Worm (Caenorhabditis elegans): ENCODE results near the gene Y64G10A.10.

The Y64G10A.10 gene

ce11 chrIV:14203162-14203561 lies 38.1 kb downstream of the Y64G10A.10 start, which contains the start of gene F02H6.3 (continued):
- TF ChIP-seq snpc-1.1 (tag; optimal IDR thresholded peaks at IDR 0.05; ENCODE audit: insufficient read depth) (no peak), cebp-1 (GFP tag; IDR thresholded peaks at IDR 0.05) (no peak), cebp-1 (tag; optimal IDR thresholded peaks at IDR 0.05) (no peak), ztf-26 (tag; optimal IDR thresholded peaks at IDR 0.05) (no peak)

- TF ChIP-seq snpc-4 (GFP tag; optimal IDR thresholded peaks at IDR 0.05) (no peak), snpc-4 (tag; optimal IDR thresholded peaks at IDR 0.05) (peak in 1 of 4 experiments; percentile 29), B0019.2 (GFP tag; conservative IDR thresholded peaks at IDR 0.05) (no peak), madf-6 (GFP tag; IDR thresholded peaks at IDR 0.05) (peak; percentile 49; the same call in 1 of the 2 replicates), dpl-1 (GFP tag; optimal IDR thresholded peaks at IDR 0.05) (peak; percentile 15), efl-1 (GFP tag; optimal IDR thresholded peaks at IDR 0.05) (peak; percentile 49)
Observed at ce11 chrIV:14196176-14196575, 45.1 kb downstream of the Y64G10A.10 start, which contains the start of gene F02H6.2. Gene F02H6.2 (plus strand): TSS chrIV:14196476.

ce11 chrIV:14194317-14194716 lies 46.9 kb downstream of the Y64G10A.10 start:
- no peak for TF ChIP-seq let-607 (tag; optimal IDR thresholded peaks at IDR 0.05)
- TF ChIP-seq C17E4.6 (GFP tag; IDR thresholded peaks at IDR 0.05): no peak
- TF ChIP-seq C06A6.2 (GFP tag; conservative IDR thresholded peaks at IDR 0.05): no peak
- TF ChIP-seq madf-8 (GFP tag; conservative IDR thresholded peaks at IDR 0.05): no peak
- TF ChIP-seq him-1 (tag; optimal IDR thresholded peaks at IDR 0.05): no peak
- TF ChIP-seq F52B5.7 (tag; optimal IDR thresholded peaks at IDR 0.05): no peak
- no peak for TF ChIP-seq dpff-1 (tag; optimal IDR thresholded peaks at IDR 0.05)
- TF ChIP-seq ceh-27 (GFP tag; optimal IDR thresholded peaks at IDR 0.05): no peak
- no peak for TF ChIP-seq unc-62 (GFP tag; optimal IDR thresholded peaks at IDR 0.05)
- TF ChIP-seq lir-1 (GFP tag; conservative IDR thresholded peaks at IDR 0.05): no peak
- no peak for TF ChIP-seq ztf-26 (tag; optimal IDR thresholded peaks at IDR 0.05)
- TF ChIP-seq ztf-6 (GFP tag; IDR thresholded peaks at IDR 0.05): no peak

ce11 chrIV:14193196-14193595 lies 48.0 kb downstream of the Y64G10A.10 start, which contains the start of gene K01G12.3:
Gene K01G12.3 (plus strand): TSS chrIV:14193496.
- TF ChIP-seq snpc-4 (GFP tag; optimal IDR thresholded peaks at IDR 0.05) (no peak), snpc-4 (tag; optimal IDR thresholded peaks at IDR 0.05) (no peak), ztf-3 (GFP tag; optimal IDR thresholded peaks at IDR 0.05) (no peak), bed-2 (GFP tag; IDR thresholded peaks at IDR 0.05) (no peak)

- TF ChIP-seq lag-1 (GFP tag; IDR thresholded peaks at IDR 0.05): no peak
- no peak for TF ChIP-seq repo-1 (tag; optimal IDR thresholded peaks at IDR 0.05)
- TF ChIP-seq F39B2.1 (GFP tag; IDR thresholded peaks at IDR 0.05): no peak
- TF ChIP-seq Y53G8AR.9 (GFP tag; conservative IDR thresholded peaks at IDR 0.05): no peak
- TF ChIP-seq nfyb-1 (GFP tag; IDR thresholded peaks at IDR 0.05): no peak
- no peak for TF ChIP-seq tlf-1 (GFP tag; optimal IDR thresholded peaks at IDR 0.05)
- no peak for TF ChIP-seq ztf-18 (tag; optimal IDR thresholded peaks at IDR 0.05)
- TF ChIP-seq ceh-100 (GFP tag; IDR thresholded peaks at IDR 0.05): no peak
- no peak for TF ChIP-seq ztf-3 (GFP tag; optimal IDR thresholded peaks at IDR 0.05)
- no peak for TF ChIP-seq K12H6.12 (tag; optimal IDR thresholded peaks at IDR 0.05)
- no peak for TF ChIP-seq mel-28 (tag; optimal IDR thresholded peaks at IDR 0.05; ENCODE audit: borderline replicate concordance)
- no peak for TF ChIP-seq efl-1 (GFP tag; optimal IDR thresholded peaks at IDR 0.05)
- no peak for TF ChIP-seq ceh-91 (GFP tag; IDR thresholded peaks at IDR 0.05)
Observed at ce11 chrIV:14191919-14192318, 49.3 kb downstream of the Y64G10A.10 start, which contains the start of gene K01G12.22. Gene K01G12.22 (plus strand): TSS chrIV:14192219.

All from whole organism, young adult.